Fruit fly (Drosophila melanogaster): ENCODE measurements around the gene ERR.

DNA sequence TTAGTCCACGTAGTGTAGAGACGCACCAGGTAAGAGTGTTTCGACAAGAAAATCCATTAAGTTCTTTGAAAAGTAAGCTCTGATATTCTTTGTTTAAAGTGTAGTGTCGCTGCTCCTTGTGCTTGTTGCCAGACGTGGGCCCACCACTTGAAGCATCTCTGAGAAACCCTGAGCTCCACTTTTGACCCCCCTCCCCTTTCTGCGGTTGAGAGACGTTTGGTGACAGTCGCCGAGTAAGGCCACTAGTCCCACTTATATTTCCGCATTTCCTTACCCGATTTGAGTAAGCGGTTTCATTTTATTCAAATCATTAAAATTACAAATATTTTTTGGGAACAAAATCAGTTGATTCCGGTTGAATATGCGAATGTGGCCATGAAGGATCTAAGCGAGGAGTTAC lies 25.1 kb upstream of the ERR start, which contains the start of gene CG8006:
- TF ChIP-seq hth (optimal IDR thresholded peaks at IDR 0.05) (no peak), gcm (GFP tag; optimal IDR thresholded peaks at IDR 0.05) (no peak), HLH3B (GFP tag; IDR thresholded peaks at IDR 0.05) (no peak), gsb-n (tag; optimal IDR thresholded peaks at IDR 0.05) (no peak), CG30431 (GFP tag; optimal IDR thresholded peaks at IDR 0.05) (no peak), CG9876 (GFP tag; optimal IDR thresholded peaks at IDR 0.05) (no peak), Sry-δ (GFP tag; optimal IDR thresholded peaks at IDR 0.05) (no peak), CG8765 (GFP tag; IDR thresholded peaks at IDR 0.05) (no peak), kay (GFP tag; optimal IDR thresholded peaks at IDR 0.05) (no peak), Rfx (GFP tag; IDR thresholded peaks at IDR 0.05) (no peak), fd102C (GFP tag; optimal IDR thresholded peaks at IDR 0.05) (no peak), CG12104 (GFP tag; optimal IDR thresholded peaks at IDR 0.05) (no peak), Taf1 (GFP tag; IDR thresholded peaks at IDR 0.05) (no peak)

Data from whole organism, embryonic.